Worm (Caenorhabditis elegans) whole organism, L3 larva: Measurements from ENCODE around the gene mcm-3.

ENCODE experiments used
- ama-1 ChIP-seq: fragments of 150-350 bp; optimal IDR thresholded peaks from 2 replicates; lab custom pipeline; 2018
- egl-27 ChIP-seq: sonication (generic microtip); optimal IDR thresholded peaks from 4 replicates; lab custom pipeline; 2017; ENCODE audit warnings: missing biosample characterization, missing genetic modification reagents, missing genetic modification characterization
- elt-3 ChIP-seq, 3 experiments: fragments of 150-350 bp in 1 of 3; sonication (generic microtip) in 2 of 3; optimal IDR thresholded peaks; 2 replicates in 2 of 3; 4 replicates in 1 of 3; lab custom pipeline; 2014 to 2017; ENCODE audit warnings: missing biosample characterization in 3 of 3, missing genetic modification characterization in 3 of 3
- fkh-10 ChIP-seq: sonication (generic microtip); optimal IDR thresholded peaks from 2 replicates; lab custom pipeline; 2017; ENCODE audit warnings: missing biosample characterization, missing genetic modification reagents, missing genetic modification characterization
- jun-1 ChIP-seq: fragments of 150-350 bp; optimal IDR thresholded peaks from 2 replicates; lab custom pipeline; 2014; ENCODE audit warnings: missing biosample characterization, missing genetic modification reagents, missing genetic modification characterization
- lin-15B ChIP-seq: fragments of 150-350 bp; optimal IDR thresholded peaks from 2 replicates; lab custom pipeline; 2014; ENCODE audit warnings: missing biosample characterization, missing genetic modification characterization
- nfya-1 ChIP-seq: sonication (generic microtip); optimal IDR thresholded peaks from 2 replicates; lab custom pipeline; 2017; ENCODE audit warnings: missing genetic modification characterization, mild to moderate bottlenecking, missing compliant biosample characterization, antibody characterized with exemption, moderate library complexity; ENCODE audit not compliant: insufficient read depth
- nhr-23 ChIP-seq: fragments of 150-350 bp; optimal IDR thresholded peaks from 2 replicates; lab custom pipeline; 2014; ENCODE audit warnings: missing biosample characterization, missing genetic modification reagents, missing genetic modification characterization
- nhr-28 ChIP-seq: fragments of 150-350 bp; optimal IDR thresholded peaks from 2 replicates; lab custom pipeline; 2014; ENCODE audit warnings: missing biosample characterization, missing genetic modification characterization
- nhr-76 ChIP-seq: fragments of 150-350 bp; sonication (generic microtip); optimal IDR thresholded peaks from 5 replicates; lab custom pipeline; 2014; ENCODE audit warnings: missing biosample characterization, missing genetic modification characterization
- snpc-4 ChIP-seq: fragments of 150-350 bp; optimal IDR thresholded peaks from 2 replicates; lab custom pipeline; 2014; ENCODE audit warnings: missing biosample characterization, missing genetic modification characterization
- tbx-2 ChIP-seq: sonication (generic microtip); optimal IDR thresholded peaks from 2 replicates; lab custom pipeline; 2016; ENCODE audit warnings: mild to moderate bottlenecking, missing genetic modification characterization, missing compliant biosample characterization
- ztf-4 ChIP-seq: fragments of 150-350 bp; optimal IDR thresholded peaks from 2 replicates; lab custom pipeline; 2014; ENCODE audit warnings: missing biosample characterization, missing genetic modification characterization

- TF ChIP-seq nhr-23 (tag; lab: Kevin White, UChicago) (peak; percentile 41), elt-3 (tag; optimal IDR thresholded peaks at IDR 0.05; lab: Kevin White, UChicago) (no peak), nhr-28 (no peak), lin-15B (tag; lab: Kevin White, UChicago) (peak; percentile 28), nhr-76 (tag; lab: Kevin White, UChicago) (no peak), snpc-4 (tag; lab: Kevin White, UChicago) (no peak), fkh-10 (GFP tag; lab: Kevin White, UChicago) (no peak), nfya-1 (tag; lab: Kevin White, UChicago) (no peak), egl-27 (tag; lab: Kevin White, UChicago) (no peak), tbx-2 (no peak), ama-1 (lab: Kevin White, UChicago) (no peak), ztf-4 (tag; lab: Kevin White, UChicago) (no peak), jun-1 (tag; lab: Kevin White, UChicago) (no peak)
These were observed at the start of gene mcm-3, which contains the start of gene C25D7.15 for ce11 chrV:15059534-15059933.
